Worm (Caenorhabditis elegans) whole organism, young adult: ENCODE data around the gene cul-5.

ENCODE experiments used
- B0035.1 ChIP-seq: sonication (generic microtip); optimal IDR thresholded peaks from 2 replicates; lab custom pipeline; 2016; ENCODE audit warnings: missing genetic modification characterization, mild to moderate bottlenecking, missing compliant biosample characterization, missing genotype, missing genetic modification reagents
- B0336.3 ChIP-seq: fragments of 200-800 bp; sonication (Bioruptor generic); IDR thresholded peaks from 2 replicates; pipeline ENCODE4 v1.3.6; 2022; ENCODE audit warnings: missing genetic modification characterization, missing compliant biosample characterization
- C06A6.2 ChIP-seq: fragments of 200-800 bp; sonication (Bioruptor generic); conservative IDR thresholded peaks from 2 replicates; pipeline ENCODE4 v1.3.6; 2022; ENCODE audit warnings: missing genetic modification characterization, missing compliant biosample characterization
- D2030.7 ChIP-seq: fragments of 200-800 bp; sonication (Bioruptor generic); IDR thresholded peaks from 2 replicates; pipeline ENCODE4 v1.3.6; 2022; ENCODE audit warnings: missing genetic modification reagents, missing genetic modification characterization, missing compliant biosample characterization
- F22D6.2 ChIP-seq: sonication (generic microtip); optimal IDR thresholded peaks from 2 replicates; lab custom pipeline; 2016; ENCODE audit warnings: mild to moderate bottlenecking, missing genetic modification characterization, missing compliant biosample characterization
- F23B12.7 ChIP-seq: sonication (generic microtip); optimal IDR thresholded peaks from 2 replicates; lab custom pipeline; 2017; ENCODE audit warnings: missing genetic modification characterization, mild to moderate bottlenecking, missing compliant biosample characterization, antibody characterized with exemption, moderate library complexity; ENCODE audit not compliant: insufficient read depth
- F33H1.4 ChIP-seq: fragments of 200-800 bp; sonication (Bioruptor generic); IDR thresholded peaks from 2 replicates; pipeline ENCODE4 v1.3.6; 2022; ENCODE audit warnings: missing genetic modification reagents, missing genetic modification characterization, missing compliant biosample characterization
- F39B2.1 ChIP-seq: fragments of 200-800 bp; sonication (Bioruptor generic); IDR thresholded peaks from 2 replicates; pipeline ENCODE4 v1.3.6; 2022; ENCODE audit warnings: missing genetic modification reagents, missing genetic modification characterization, missing compliant biosample characterization
- Y53F4B.3 ChIP-seq: fragments of 200-800 bp; sonication (Bioruptor generic); IDR thresholded peaks from 2 replicates; pipeline ENCODE4 v1.3.6; 2022; ENCODE audit warnings: missing genetic modification reagents, missing genetic modification characterization, missing compliant biosample characterization
- Y53G8AR.9 ChIP-seq: fragments of 200-800 bp; sonication (Bioruptor generic); conservative IDR thresholded peaks from 2 replicates; pipeline ENCODE4 v1.3.6; 2022; ENCODE audit warnings: missing genetic modification reagents, missing genetic modification characterization, missing compliant biosample characterization
- Y56A3A.18 ChIP-seq: fragments of 200-800 bp; sonication (Bioruptor generic); IDR thresholded peaks from 2 replicates; pipeline ENCODE4 v1.3.6; 2022; ENCODE audit warnings: missing genetic modification reagents, missing genetic modification characterization, missing compliant biosample characterization
- ZK185.1 ChIP-seq: sonication (generic microtip); optimal IDR thresholded peaks from 2 replicates; lab custom pipeline; 2016; ENCODE audit warnings: mild to moderate bottlenecking, missing genetic modification characterization, missing compliant biosample characterization; ENCODE audit not compliant: poor library complexity, severe bottlenecking
- aptf-2 ChIP-seq: fragments of 200-800 bp; sonication (Bioruptor generic); conservative IDR thresholded peaks from 2 replicates; pipeline ENCODE4 v1.3.6; 2022; ENCODE audit warnings: missing genetic modification reagents, missing genetic modification characterization, missing compliant biosample characterization
- athp-1 ChIP-seq: sonication (generic microtip); optimal IDR thresholded peaks from 2 replicates; lab custom pipeline; 2017; ENCODE audit warnings: mild to moderate bottlenecking, missing genetic modification characterization, missing compliant biosample characterization
- attf-6 ChIP-seq: fragments of 200-800 bp; sonication (Bioruptor generic); IDR thresholded peaks from 2 replicates; pipeline ENCODE4 v1.3.6; 2022; ENCODE audit warnings: missing genetic modification reagents, missing genetic modification characterization, missing compliant biosample characterization
- cebp-1 ChIP-seq, 2 experiments: fragments of 200-800 bp in 1 of 2; sonication (Bioruptor generic) in 1 of 2; sonication (generic microtip) in 1 of 2; IDR thresholded peaks in 1 of 2; optimal IDR thresholded peaks in 1 of 2; 2 replicates each; pipeline versions ENCODE4 v1.3.6 to Lab custom; 2017 to 2022; ENCODE audit warnings: missing compliant biosample characterization in 2 of 2, missing genetic modification characterization in 2 of 2, mild to moderate bottlenecking in 1 of 2, missing genetic modification reagents in 1 of 2, moderate library complexity in 1 of 2
- cebp-2 ChIP-seq: fragments of 200-800 bp; sonication (Bioruptor generic); IDR thresholded peaks from 2 replicates; pipeline ENCODE4 v1.3.6; 2022; ENCODE audit warnings: missing genetic modification characterization, missing compliant biosample characterization
- egrh-3 ChIP-seq: fragments of 200-800 bp; sonication (Bioruptor generic); IDR thresholded peaks from 2 replicates; pipeline ENCODE4 v1.3.6; 2022; ENCODE audit warnings: missing genetic modification reagents, missing genetic modification characterization, missing compliant biosample characterization
- ekl-4 ChIP-seq: fragments of 200-800 bp; sonication (Bioruptor generic); IDR thresholded peaks from 2 replicates; pipeline ENCODE4 v1.3.6; 2022; ENCODE audit warnings: missing genetic modification reagents, missing genetic modification characterization, missing compliant biosample characterization
- him-1 ChIP-seq: sonication (generic microtip); optimal IDR thresholded peaks from 2 replicates; lab custom pipeline; 2016; ENCODE audit warnings: missing genotype, missing genetic modification reagents, missing genetic modification characterization, missing compliant biosample characterization
- hmg-1.2 ChIP-seq: fragments of 200-800 bp; sonication (Bioruptor generic); IDR thresholded peaks from 2 replicates; pipeline ENCODE4 v1.3.6; 2022; ENCODE audit warnings: missing genetic modification reagents, missing genetic modification characterization, missing compliant biosample characterization
- hmg-20 ChIP-seq: fragments of 200-800 bp; sonication (Bioruptor generic); IDR thresholded peaks from 2 replicates; pipeline ENCODE4 v1.3.6; 2022; ENCODE audit warnings: missing genetic modification reagents, missing genetic modification characterization, missing compliant biosample characterization
- hsf-1 ChIP-seq: fragments of 200-800 bp; sonication (Bioruptor generic); IDR thresholded peaks from 2 replicates; pipeline ENCODE4 v1.3.6; 2022; ENCODE audit warnings: missing genetic modification reagents, missing genetic modification characterization, missing compliant biosample characterization
- lin-26 ChIP-seq: fragments of 200-800 bp; sonication (Bioruptor generic); IDR thresholded peaks from 2 replicates; pipeline ENCODE4 v1.3.6; 2022; ENCODE audit warnings: missing genetic modification reagents, missing genetic modification characterization, missing compliant biosample characterization
- madf-3 ChIP-seq: fragments of 200-800 bp; sonication (Bioruptor generic); IDR thresholded peaks from 2 replicates; pipeline ENCODE4 v1.3.6; 2022; ENCODE audit warnings: missing genetic modification reagents, missing genetic modification characterization, missing compliant biosample characterization
- madf-6 ChIP-seq: fragments of 200-800 bp; sonication (Bioruptor generic); IDR thresholded peaks from 2 replicates; pipeline ENCODE4 v1.3.6; 2022; ENCODE audit warnings: missing genetic modification reagents, missing genetic modification characterization, missing compliant biosample characterization
- mcd-1 ChIP-seq: fragments of 200-800 bp; sonication (Bioruptor generic); IDR thresholded peaks from 2 replicates; pipeline ENCODE4 v1.3.6; 2022; ENCODE audit warnings: missing genetic modification reagents, missing genetic modification characterization, missing compliant biosample characterization
- nfya-2 ChIP-seq: fragments of 200-800 bp; sonication (Bioruptor generic); IDR thresholded peaks from 2 replicates; pipeline ENCODE4 v1.3.6; 2022; ENCODE audit warnings: missing genetic modification reagents, missing genetic modification characterization, missing compliant biosample characterization
- nhr-120 ChIP-seq: fragments of 200-800 bp; sonication (Bioruptor generic); IDR thresholded peaks from 2 replicates; pipeline ENCODE4 v1.3.6; 2022; ENCODE audit warnings: missing genetic modification characterization, missing compliant biosample characterization
- nhr-179 ChIP-seq: sonication (generic microtip); optimal IDR thresholded peaks from 2 replicates; lab custom pipeline; 2016; ENCODE audit warnings: mild to moderate bottlenecking, missing genetic modification characterization, missing compliant biosample characterization
- pbrm-1 ChIP-seq: fragments of 200-800 bp; sonication (Bioruptor generic); IDR thresholded peaks from 2 replicates; pipeline ENCODE4 v1.3.6; 2022; ENCODE audit warnings: missing genetic modification reagents, missing genetic modification characterization, missing compliant biosample characterization
- rcor-1 ChIP-seq: fragments of 200-800 bp; sonication (Bioruptor generic); IDR thresholded peaks from 2 replicates; pipeline ENCODE4 v1.3.6; 2022; ENCODE audit warnings: missing genetic modification reagents, missing genetic modification characterization, missing compliant biosample characterization
- sea-2 ChIP-seq: fragments of 200-800 bp; sonication (Bioruptor generic); IDR thresholded peaks from 2 replicates; pipeline ENCODE4 v1.3.6; 2022; ENCODE audit warnings: missing genetic modification characterization, missing compliant biosample characterization
- snpc-1.3 ChIP-seq: sonication (generic microtip); optimal IDR thresholded peaks from 2 replicates; lab custom pipeline; 2017; ENCODE audit warnings: missing genetic modification characterization, mild to moderate bottlenecking, missing compliant biosample characterization, antibody characterized with exemption, moderate library complexity, missing genotype, missing genetic modification reagents; ENCODE audit not compliant: insufficient read depth
- tbx-9 ChIP-seq: sonication (generic microtip); optimal IDR thresholded peaks from 2 replicates; lab custom pipeline; 2016; ENCODE audit warnings: borderline replicate concordance, missing genetic modification characterization, inconsistent platforms, missing compliant biosample characterization
- zfh-2 ChIP-seq: fragments of 200-800 bp; sonication (Bioruptor generic); conservative IDR thresholded peaks from 2 replicates; pipeline ENCODE4 v1.3.6; 2022; ENCODE audit warnings: missing genetic modification reagents, missing genetic modification characterization, missing compliant biosample characterization
- ztf-6 ChIP-seq: fragments of 200-800 bp; sonication (Bioruptor generic); IDR thresholded peaks from 2 replicates; pipeline ENCODE4 v1.3.6; 2022; ENCODE audit warnings: missing genetic modification reagents, missing genetic modification characterization, missing compliant biosample characterization

The cul-5 gene

DNA sequence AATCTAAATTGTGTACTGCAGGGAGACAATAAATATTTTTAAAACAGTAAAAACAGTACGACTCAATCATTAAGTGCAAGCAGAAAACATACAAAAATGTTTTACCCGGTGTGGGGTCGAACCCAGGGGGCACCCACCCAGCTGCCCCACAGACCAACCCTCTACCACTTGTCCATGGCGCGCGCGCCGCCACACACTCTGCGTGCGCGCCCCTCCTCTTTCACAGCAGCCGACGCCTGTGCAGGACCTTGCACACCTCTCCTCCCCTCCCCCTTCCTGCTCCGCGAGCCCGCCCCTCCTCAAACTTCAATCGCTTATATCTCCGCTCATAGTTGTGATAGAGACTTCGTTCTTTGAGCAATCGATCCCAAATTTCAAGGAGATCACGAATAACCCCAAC is 42.7 kb upstream of the cul-5 start:
- peak; percentile 99 for TF ChIP-seq egrh-3 (GFP tag; lab: Robert Waterston, UW)

DNA sequence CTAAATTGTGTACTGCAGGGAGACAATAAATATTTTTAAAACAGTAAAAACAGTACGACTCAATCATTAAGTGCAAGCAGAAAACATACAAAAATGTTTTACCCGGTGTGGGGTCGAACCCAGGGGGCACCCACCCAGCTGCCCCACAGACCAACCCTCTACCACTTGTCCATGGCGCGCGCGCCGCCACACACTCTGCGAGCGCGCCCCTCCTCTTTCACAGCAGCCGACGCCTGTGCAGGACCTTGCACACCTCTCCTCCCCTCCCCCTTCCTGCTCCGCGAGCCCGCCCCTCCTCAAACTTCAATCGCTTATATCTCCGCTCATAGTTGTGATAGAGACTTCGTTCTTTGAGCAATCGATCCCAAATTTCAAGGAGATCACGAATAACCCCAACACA is 40.8 kb upstream of the cul-5 start:
- TF ChIP-seq pbrm-1 (GFP tag; lab: Robert Waterston, UW): peak; percentile 92
- peak; percentile 71 for TF ChIP-seq attf-6
- peak; percentile 55; the same call in 1 of the 2 replicates for TF ChIP-seq madf-6 (GFP tag; lab: Robert Waterston, UW)
- peak; percentile 51 for TF ChIP-seq D2030.7
- peak; percentile 99 for TF ChIP-seq egrh-3 (GFP tag; lab: Robert Waterston, UW)
- TF ChIP-seq mcd-1: 0 out of 2 replicates have a peak, but pooled peaks have one; percentile 33
- TF ChIP-seq madf-3: peak; percentile 88
- 0 out of 2 replicates have a peak, but pooled peaks have one; percentile 37 for TF ChIP-seq F39B2.1 (GFP tag; lab: Robert Waterston, UW)
- TF ChIP-seq ekl-4 (GFP tag; lab: Robert Waterston, UW): 0 out of 2 replicates have a peak, but pooled peaks have one; percentile 59
- TF ChIP-seq rcor-1: peak; percentile 63
- 0 out of 2 replicates have a peak, but pooled peaks have one; percentile 38 for TF ChIP-seq Y53G8AR.9 (GFP tag; lab: Robert Waterston, UW)
- peak; percentile 41; the same call in 1 of the 2 replicates for TF ChIP-seq hsf-1 (GFP tag; lab: Robert Waterston, UW)
- peak; percentile 99 for TF ChIP-seq lin-26 (GFP tag; lab: Robert Waterston, UW)

ce11 chrV:10145653-10146052 is 33.7 kb upstream of the cul-5 start, which contains the start of gene C51E3.9:
Gene C51E3.9, plus strand, starts transcription at chrV:10145953.
- no peak for TF ChIP-seq zfh-2 (GFP tag; lab: Robert Waterston, UW)
- no peak for TF ChIP-seq snpc-1.3 (tag; lab: Kevin White, UChicago)
- no peak for TF ChIP-seq sea-2 (GFP tag; lab: Robert Waterston, UW)
- no peak for TF ChIP-seq him-1
- TF ChIP-seq C06A6.2 (GFP tag; lab: Robert Waterston, UW): no peak
- no peak for TF ChIP-seq cebp-2
- TF ChIP-seq hmg-1.2: no peak
- no peak for TF ChIP-seq aptf-2
- TF ChIP-seq ztf-6 (GFP tag; lab: Robert Waterston, UW): no peak
- TF ChIP-seq nhr-120 (GFP tag; lab: Robert Waterston, UW): no peak
- TF ChIP-seq pbrm-1 (GFP tag; lab: Robert Waterston, UW): no peak

DNA sequence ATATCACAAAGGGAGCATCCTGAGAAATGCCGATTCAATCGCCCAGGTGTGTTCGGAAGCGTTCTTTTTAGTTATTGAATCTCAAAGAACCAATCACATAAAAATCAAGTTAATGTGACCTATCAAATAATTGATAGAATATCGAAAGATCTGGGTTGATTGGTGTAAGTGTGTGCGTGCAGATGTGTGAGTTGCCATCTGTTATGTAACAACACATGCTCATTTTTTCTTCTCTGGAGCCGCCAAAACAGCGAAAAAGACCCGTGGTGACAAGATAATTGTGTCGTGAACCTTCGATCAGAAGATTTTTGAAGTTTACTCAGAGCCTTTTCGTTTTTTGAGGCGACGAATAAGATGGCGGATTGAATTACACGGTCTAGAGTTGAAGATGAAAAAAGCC is 32.5 kb upstream of the cul-5 start:
- TF ChIP-seq nhr-179 (tag; lab: Kevin White, UChicago) (no peak), ZK185.1 (tag; lab: Kevin White, UChicago) (no peak), nfya-2 (GFP tag; lab: Robert Waterston, UW) (no peak), sea-2 (GFP tag; lab: Robert Waterston, UW) (no peak), F22D6.2 (tag; lab: Kevin White, UChicago) (no peak)

ce11 chrV:10148352-10148751 is 31.0 kb upstream of the cul-5 start, which contains the start of gene srsx-26:
Gene srsx-26, plus strand, starts transcription at chrV:10148652.
- TF ChIP-seq nhr-120 (GFP tag; lab: Robert Waterston, UW): no peak
- no peak for TF ChIP-seq B0336.3 (GFP tag; lab: Robert Waterston, UW)
- no peak for TF ChIP-seq tbx-9
- TF ChIP-seq cebp-1 (GFP tag; IDR thresholded peaks at IDR 0.05; lab: Robert Waterston, UW): no peak
- no peak for TF ChIP-seq cebp-1 (tag; optimal IDR thresholded peaks at IDR 0.05; lab: Kevin White, UChicago)
- TF ChIP-seq F33H1.4 (GFP tag; lab: Robert Waterston, UW): no peak
- TF ChIP-seq pbrm-1 (GFP tag; lab: Robert Waterston, UW): no peak
- no peak for TF ChIP-seq F23B12.7 (tag; lab: Kevin White, UChicago)
- no peak for TF ChIP-seq B0035.1 (tag; lab: Kevin White, UChicago)
- TF ChIP-seq Y56A3A.18 (GFP tag; lab: Robert Waterston, UW): no peak
- TF ChIP-seq Y53F4B.3 (GFP tag; lab: Robert Waterston, UW): no peak
- no peak for TF ChIP-seq hmg-20
- no peak for TF ChIP-seq athp-1 (tag; lab: Kevin White, UChicago)
